Worm (Caenorhabditis elegans) whole organism, early embryonic: ENCODE data around the gene npr-21.

ENCODE experiments used
- B0310.2 ChIP-seq: sonication (generic microtip); optimal IDR thresholded peaks from 2 replicates; lab custom pipeline; 2016; ENCODE audit warnings: mild to moderate bottlenecking, missing genetic modification characterization, missing compliant biosample characterization
- ama-1 ChIP-seq: fragments of 150-350 bp; optimal IDR thresholded peaks from 2 replicates; lab custom pipeline; 2014
- ceh-13 ChIP-seq: fragments of 200-800 bp; sonication (Bioruptor generic); optimal IDR thresholded peaks from 2 replicates; lab custom pipeline; 2018; ENCODE audit warnings: mild to moderate bottlenecking, missing genetic modification characterization, missing compliant biosample characterization
- ceh-36 ChIP-seq: sonication (generic microtip); optimal IDR thresholded peaks from 2 replicates; lab custom pipeline; 2016; ENCODE audit warnings: missing genetic modification characterization, inconsistent platforms, missing compliant biosample characterization
- ets-7 ChIP-seq: sonication (generic microtip); optimal IDR thresholded peaks from 2 replicates; lab custom pipeline; 2016; ENCODE audit warnings: missing genotype, missing genetic modification characterization, missing compliant biosample characterization
- flt-1 ChIP-seq: fragments of 200-800 bp; sonication (Bioruptor generic); IDR thresholded peaks from 2 replicates; pipeline ENCODE4 v1.3.6; 2022; ENCODE audit warnings: missing genetic modification characterization, missing compliant biosample characterization
- hnd-1 ChIP-seq: sonication (generic microtip); optimal IDR thresholded peaks from 2 replicates; lab custom pipeline; 2016; ENCODE audit warnings: missing genetic modification characterization, missing compliant biosample characterization
- sea-1 ChIP-seq: fragments of 200-800 bp; sonication (Bioruptor generic); conservative IDR thresholded peaks from 2 replicates; pipeline ENCODE4 v1.3.6; 2022; ENCODE audit warnings: missing genetic modification characterization, missing compliant biosample characterization
- tbx-11 ChIP-seq: fragments of 200-800 bp; sonication (Bioruptor generic); IDR thresholded peaks from 2 replicates; pipeline ENCODE4 v1.3.6; 2022; ENCODE audit warnings: missing genetic modification characterization, missing compliant biosample characterization
- tbx-37 ChIP-seq: fragments of 200-800 bp; sonication (Bioruptor generic); conservative IDR thresholded peaks from 2 replicates; pipeline ENCODE4 v1.3.6; 2022; ENCODE audit warnings: missing genetic modification reagents, missing genetic modification characterization, missing compliant biosample characterization

DNA sequence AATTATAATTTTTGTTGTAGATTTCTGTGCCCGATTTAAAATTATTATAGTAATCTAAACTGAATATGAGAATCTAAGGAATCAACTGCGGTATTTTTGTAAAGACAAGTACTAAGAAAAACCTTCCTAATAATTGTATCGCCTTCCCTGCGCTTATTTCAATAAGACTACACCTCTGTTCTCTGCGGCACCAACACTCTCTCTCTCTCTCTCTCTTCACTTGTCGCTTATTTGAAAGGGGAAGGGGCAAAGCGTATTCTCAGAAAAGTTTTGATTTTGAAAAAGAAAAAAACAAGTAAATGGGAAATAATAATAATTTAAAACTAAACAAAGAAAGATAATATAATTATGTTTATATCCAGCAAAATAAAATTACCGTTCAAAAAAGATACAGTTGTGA lies 23.5 kb upstream of the npr-21 start:
- TF ChIP-seq sea-1 (GFP tag; lab: Robert Waterston, UW) (no peak), hnd-1 (tag; lab: Kevin White, UChicago) (no peak), tbx-37 (GFP tag; lab: Robert Waterston, UW) (peak; percentile 47; the same call in 1 of the 2 replicates), ama-1 (lab: Kevin White, UChicago) (no peak), B0310.2 (tag; lab: Kevin White, UChicago) (no peak), tbx-11 (GFP tag; lab: Robert Waterston, UW) (no peak), ceh-36 (tag; lab: Kevin White, UChicago) (no peak), ets-7 (no peak), ceh-13 (GFP tag; lab: Kevin White, UChicago) (no peak), flt-1 (GFP tag; lab: Robert Waterston, UW) (peak; percentile 65; the same call in 1 of the 2 replicates)
